Worm (Caenorhabditis elegans): ENCODE data around the gene lact-4.
A peak's percentile ranks its signal among the peaks of the same experiment; 100 is the strongest.
"Not testable (repeated sequence)": the region's sequence is repeated elsewhere in the genome, so short reads cannot be mapped to it uniquely, and the experiment has no call there.

The lact-4 gene

DNA sequence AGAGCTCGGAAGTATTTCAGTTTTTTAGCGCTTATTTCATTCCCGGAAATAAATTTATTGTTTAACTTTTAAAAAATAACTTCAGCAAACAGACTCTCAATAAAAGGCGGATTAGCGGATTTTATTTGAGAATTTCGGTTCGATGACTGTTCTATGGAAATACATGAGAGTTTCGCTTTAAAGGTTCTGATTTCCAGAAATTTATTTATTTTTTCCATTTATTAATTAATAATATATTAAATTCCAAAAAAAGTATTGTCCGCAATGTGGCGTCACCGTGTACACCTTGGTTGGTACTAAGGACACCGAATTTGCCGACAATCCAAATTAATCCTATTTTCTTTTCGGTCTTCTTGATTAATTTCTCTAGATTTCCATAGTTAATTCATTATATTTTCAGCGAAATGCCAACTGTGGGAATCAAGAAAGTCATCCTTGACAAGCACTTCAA is 15.8 kb downstream of the lact-4 start, which contains the start of gene fars-3 (continued):
- TF ChIP-seq sptf-2 (GFP tag; optimal IDR thresholded peaks at IDR 0.05) (no peak), lir-1 (GFP tag; conservative IDR thresholded peaks at IDR 0.05) (no peak), nhr-179 (tag; optimal IDR thresholded peaks at IDR 0.05) (no peak), ekl-4 (GFP tag; IDR thresholded peaks at IDR 0.05) (peak; percentile 72; the same call in 1 of the 2 replicates), F23B12.7 (tag; optimal IDR thresholded peaks at IDR 0.05; ENCODE audit: insufficient read depth) (no peak), nhr-27 (tag; optimal IDR thresholded peaks at IDR 0.05) (peak; percentile 55), nfya-1 (tag; optimal IDR thresholded peaks at IDR 0.05; ENCODE audit: borderline replicate concordance, insufficient read depth) (no peak), lin-35 (GFP tag; optimal IDR thresholded peaks at IDR 0.05) (peak in 1 of 3 experiments; percentile 49), ceh-58 (GFP tag; IDR thresholded peaks at IDR 0.05) (no peak)

DNA sequence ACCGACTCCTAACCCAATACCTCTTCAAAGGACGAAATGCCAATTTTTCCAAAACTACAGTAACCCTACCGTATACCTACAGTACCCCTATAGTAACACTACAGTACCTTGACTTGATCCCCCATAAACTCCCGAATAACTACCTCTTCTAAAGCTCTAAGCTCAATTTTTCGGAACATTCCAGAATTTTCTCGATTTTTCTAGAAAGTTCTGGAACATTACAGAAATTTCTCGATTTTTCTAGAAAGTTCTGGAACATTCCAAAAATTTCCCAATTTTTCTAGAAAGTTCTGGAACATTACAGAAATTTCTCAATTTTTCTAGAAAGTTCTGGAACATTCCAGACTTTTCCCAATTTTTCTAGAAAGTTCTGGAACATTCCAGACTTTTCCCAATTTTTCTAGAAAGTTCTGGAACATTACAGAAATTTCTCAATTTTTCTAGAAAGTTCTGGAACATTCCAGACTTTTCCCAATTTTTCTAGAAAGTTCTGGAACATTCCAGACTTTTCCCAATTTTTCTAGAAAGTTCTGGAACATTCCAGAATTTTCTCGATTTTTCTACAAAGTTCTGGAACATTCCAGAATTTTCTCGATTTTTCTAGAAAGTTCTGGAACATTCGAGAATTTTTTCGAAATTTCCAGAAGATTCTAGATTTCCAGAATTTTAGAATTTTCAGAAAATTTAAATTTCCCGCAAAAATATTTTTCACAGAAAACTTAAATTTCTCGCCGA is 20.3 kb downstream of the lact-4 start:
- TF ChIP-seq rpc-1 (optimal IDR thresholded peaks at IDR 0.05) (peak; percentile 3), hsf-1 (GFP tag; IDR thresholded peaks at IDR 0.05) (peak; percentile 97), madf-6 (GFP tag; IDR thresholded peaks at IDR 0.05) (peak; percentile 27), aptf-3 (GFP tag; IDR thresholded peaks at IDR 0.05) (peak; percentile 79; the same call in 1 of the 2 replicates), egrh-3 (GFP tag; IDR thresholded peaks at IDR 0.05) (peak; percentile 51), rcor-1 (GFP tag; IDR thresholded peaks at IDR 0.05) (peak; percentile 18; the same call in 1 of the 2 replicates), madf-3 (GFP tag; IDR thresholded peaks at IDR 0.05) (peak; percentile 68; the same call in 1 of the 2 replicates), ceh-40 (GFP tag; IDR thresholded peaks at IDR 0.05) (0 out of 2 replicates have a peak, but pooled peaks have one; percentile 33), dox-1 (GFP tag; IDR thresholded peaks at IDR 0.05) (peak; percentile 68)
- not testable (repeated sequence) for TF ChIP-seq rpc-1 (tag; optimal IDR thresholded peaks at IDR 0.05)

DNA sequence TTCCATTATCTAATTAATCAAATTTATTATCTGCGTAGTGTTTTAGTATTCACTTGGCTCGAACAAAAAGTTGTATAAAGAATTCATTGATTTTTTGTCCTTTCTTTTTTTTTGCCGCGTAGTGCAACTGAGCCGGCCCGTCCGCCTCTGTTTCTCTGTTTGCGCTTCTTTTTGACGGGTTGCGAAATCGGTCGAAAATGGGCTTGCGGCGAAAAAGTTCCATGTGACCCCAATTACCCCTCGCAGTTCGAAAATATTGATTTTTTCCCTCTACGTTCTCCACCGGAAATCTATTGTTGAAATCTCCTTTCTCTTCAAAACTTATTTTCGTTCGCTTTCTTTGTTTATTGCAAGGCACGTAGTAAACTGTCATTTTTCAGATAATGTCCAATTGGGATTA is 22.8 kb downstream of the lact-4 start, which contains the start of gene zyg-9:
Gene zyg-9 (plus strand): TSS at position 381 of the 400 bp plus-strand sequence.
- TF ChIP-seq F57A8.1 (GFP tag; optimal IDR thresholded peaks at IDR 0.05) (no peak), let-526 (GFP tag; IDR thresholded peaks at IDR 0.05) (no peak), Y67H2A.10 (GFP tag; conservative IDR thresholded peaks at IDR 0.05) (peak; percentile 8; the same call in 1 of the 2 replicates), pbrm-1 (GFP tag; IDR thresholded peaks at IDR 0.05) (0 out of 2 replicates have a peak, but pooled peaks have one; percentile 22), lin-26 (GFP tag; IDR thresholded peaks at IDR 0.05) (peak; percentile 27; the same call in 1 of the 2 replicates), lin-54 (GFP tag; optimal IDR thresholded peaks at IDR 0.05) (peak; percentile 26), attf-5 (GFP tag; optimal IDR thresholded peaks at IDR 0.05) (peak; percentile 76), cebp-1 (GFP tag; IDR thresholded peaks at IDR 0.05) (peak; percentile 96), cebp-1 (tag; optimal IDR thresholded peaks at IDR 0.05) (peak; percentile 99), atf-7 (tag; optimal IDR thresholded peaks at IDR 0.05) (no peak), zfh-2 (GFP tag; conservative IDR thresholded peaks at IDR 0.05) (peak; percentile 69; the same call in 1 of the 2 replicates), F22D6.2 (tag; optimal IDR thresholded peaks at IDR 0.05) (no peak), lin-35 (GFP tag; optimal IDR thresholded peaks at IDR 0.05) (peak in 1 of 3 experiments; percentile 53), ceh-91 (GFP tag; IDR thresholded peaks at IDR 0.05) (no peak), hsf-1 (GFP tag; IDR thresholded peaks at IDR 0.05) (no peak), nfyb-1 (GFP tag; IDR thresholded peaks at IDR 0.05) (peak; percentile 14; the same call in 1 of the 2 replicates), snpc-1.3 (tag; optimal IDR thresholded peaks at IDR 0.05; ENCODE audit: insufficient read depth) (no peak)

All from whole organism, young adult.